Worm (Caenorhabditis elegans) whole organism, L4 larva: Measurements from ENCODE around the gene srxa-12.

Experiments
- D1046.2 ChIP-seq: fragments of 200-800 bp; sonication (Bioruptor generic); IDR thresholded peaks from 2 replicates; pipeline ENCODE4 v1.3.6; 2022; ENCODE audit warnings: missing genetic modification characterization, missing compliant biosample characterization
- R02D3.7 ChIP-seq: fragments of 150-350 bp; sonication (generic microtip); optimal IDR thresholded peaks from 3 replicates; lab custom pipeline; 2014; ENCODE audit warnings: missing biosample characterization, missing genetic modification characterization
- T20F7.1 ChIP-seq: fragments of 200-800 bp; sonication (Bioruptor generic); optimal IDR thresholded peaks from 2 replicates; lab custom pipeline; 2018; ENCODE audit warnings: mild to moderate bottlenecking, missing genetic modification characterization, missing compliant biosample characterization
- Y5F2A.4 ChIP-seq: fragments of 200-800 bp; sonication (Bioruptor generic); optimal IDR thresholded peaks from 2 replicates; lab custom pipeline; 2018; ENCODE audit warnings: mild to moderate bottlenecking, missing genetic modification characterization, missing compliant biosample characterization
- aha-1 ChIP-seq: fragments of 150-350 bp; peaks from one replicate; lab custom pipeline; 2014; ENCODE audit warnings: missing biosample characterization, missing genetic modification characterization
- aly-2 ChIP-seq: sonication (generic microtip); optimal IDR thresholded peaks from 2 replicates; lab custom pipeline; 2018; ENCODE audit warnings: missing biosample characterization, missing genetic modification characterization
- ceh-20 ChIP-seq: fragments of 200-800 bp; sonication (Bioruptor generic); IDR thresholded peaks from 2 replicates; pipeline ENCODE4 v1.3.6; 2022; ENCODE audit warnings: missing genetic modification reagents, missing genetic modification characterization, missing compliant biosample characterization
- ceh-28 ChIP-seq: fragments of 150-350 bp; optimal IDR thresholded peaks from 2 replicates; lab custom pipeline; 2014; ENCODE audit warnings: missing biosample characterization, missing genetic modification reagents, missing genetic modification characterization
- ceh-82 ChIP-seq: sonication (generic microtip); optimal IDR thresholded peaks from 2 replicates; lab custom pipeline; 2017; ENCODE audit warnings: missing biosample characterization, missing genetic modification characterization
- ctbp-1 ChIP-seq: fragments of 200-800 bp; sonication (Bioruptor generic); IDR thresholded peaks from 2 replicates; pipeline ENCODE4 v1.3.6; 2022; ENCODE audit warnings: missing genetic modification reagents, missing genetic modification characterization, missing compliant biosample characterization
- daf-12 ChIP-seq: fragments of 150-350 bp; optimal IDR thresholded peaks from 2 replicates; lab custom pipeline; 2014; ENCODE audit warnings: missing biosample characterization, missing genetic modification reagents, missing genetic modification characterization
- daf-16 ChIP-seq, 3 experiments: sonication (generic microtip); optimal IDR thresholded peaks; 2 replicates each; lab custom pipeline; 2016 to 2017; ENCODE audit warnings: missing genetic modification characterization in 3 of 3, missing genetic modification reagents in 3 of 3, mild to moderate bottlenecking in 2 of 3, missing compliant biosample characterization in 2 of 3, missing biosample characterization in 1 of 3, moderate library complexity in 1 of 3
- daf-8 ChIP-seq: fragments of 200-800 bp; sonication (Bioruptor generic); IDR thresholded peaks from 2 replicates; pipeline ENCODE4 v1.3.6; 2022; ENCODE audit warnings: missing genetic modification characterization, missing compliant biosample characterization
- dmd-9 ChIP-seq: fragments of 200-800 bp; sonication (Bioruptor generic); IDR thresholded peaks from 2 replicates; pipeline ENCODE4 v1.3.6; 2022; ENCODE audit warnings: missing genetic modification reagents, missing genetic modification characterization, missing compliant biosample characterization
- dve-1 ChIP-seq: sonication (generic microtip); optimal IDR thresholded peaks from 2 replicates; lab custom pipeline; 2017; ENCODE audit warnings: antibody characterized with exemption, mild to moderate bottlenecking, missing genetic modification characterization, missing compliant biosample characterization; ENCODE audit not compliant: insufficient read depth
- egl-27 ChIP-seq: sonication (generic microtip); optimal IDR thresholded peaks from 3 replicates; lab custom pipeline; 2017; ENCODE audit warnings: missing biosample characterization, missing genetic modification reagents, missing genetic modification characterization
- egl-43 ChIP-seq: fragments of 200-800 bp; sonication (Bioruptor generic); IDR thresholded peaks from 2 replicates; pipeline ENCODE4 v1.3.6; 2022; ENCODE audit warnings: missing genetic modification reagents, missing genetic modification characterization, missing compliant biosample characterization
- fos-1 ChIP-seq: fragments of 150-350 bp; optimal IDR thresholded peaks from 2 replicates; lab custom pipeline; 2014; ENCODE audit warnings: missing biosample characterization, missing genetic modification characterization
- jun-1 ChIP-seq: fragments of 150-350 bp; optimal IDR thresholded peaks from 2 replicates; lab custom pipeline; 2014; ENCODE audit warnings: missing biosample characterization, missing genetic modification reagents, missing genetic modification characterization
- lin-38 ChIP-seq: fragments of 200-800 bp; sonication (Bioruptor generic); IDR thresholded peaks from 2 replicates; pipeline ENCODE4 v1.3.6; 2022; ENCODE audit warnings: missing genetic modification reagents, missing genetic modification characterization, missing compliant biosample characterization
- mxl-2 ChIP-seq: fragments of 200-800 bp; sonication (Bioruptor generic); conservative IDR thresholded peaks from 2 replicates; pipeline ENCODE4 v1.3.6; 2022; ENCODE audit warnings: missing genetic modification reagents, missing genetic modification characterization, missing compliant biosample characterization
- nhr-102 ChIP-seq: sonication (generic microtip); optimal IDR thresholded peaks from 2 replicates; lab custom pipeline; 2016; ENCODE audit warnings: mild to moderate bottlenecking, missing genetic modification characterization, moderate library complexity, missing compliant biosample characterization
- nhr-11 ChIP-seq: fragments of 150-350 bp; optimal IDR thresholded peaks from 2 replicates; lab custom pipeline; 2014; ENCODE audit warnings: missing biosample characterization, missing genetic modification characterization
- nhr-28 ChIP-seq: fragments of 150-350 bp; optimal IDR thresholded peaks from 2 replicates; lab custom pipeline; 2014; ENCODE audit warnings: missing biosample characterization, missing genetic modification characterization
- nhr-42 ChIP-seq: fragments of 200-800 bp; sonication (Bioruptor generic); IDR thresholded peaks from 2 replicates; pipeline ENCODE4 v1.3.6; 2022; ENCODE audit warnings: missing genetic modification characterization, missing compliant biosample characterization
- nhr-6 ChIP-seq: fragments of 150-350 bp; optimal IDR thresholded peaks from 2 replicates; lab custom pipeline; 2014; ENCODE audit warnings: missing biosample characterization, missing genetic modification characterization
- nhr-77 ChIP-seq: fragments of 150-350 bp; optimal IDR thresholded peaks from 2 replicates; lab custom pipeline; 2014; ENCODE audit warnings: missing biosample characterization, missing genetic modification characterization
- pqm-1 ChIP-seq: sonication (generic microtip); optimal IDR thresholded peaks from 2 replicates; lab custom pipeline; 2017; ENCODE audit warnings: missing biosample characterization, missing genetic modification characterization
- saeg-2 ChIP-seq: fragments of 200-800 bp; sonication (Bioruptor generic); IDR thresholded peaks from 2 replicates; pipeline ENCODE4 v1.3.6; 2022; ENCODE audit warnings: missing genetic modification reagents, missing genetic modification characterization, missing compliant biosample characterization
- skn-1 ChIP-seq: fragments of 150-350 bp; optimal IDR thresholded peaks from 2 replicates; lab custom pipeline; 2014; ENCODE audit warnings: missing biosample characterization, missing genetic modification characterization
- snpc-1.2 ChIP-seq: fragments of 200-800 bp; sonication (Bioruptor generic); IDR thresholded peaks from 2 replicates; pipeline ENCODE4 v1.3.6; 2022; ENCODE audit warnings: missing genetic modification reagents, missing genetic modification characterization, missing compliant biosample characterization
- spr-3 ChIP-seq: fragments of 200-800 bp; sonication (Bioruptor generic); optimal IDR thresholded peaks from 2 replicates; lab custom pipeline; 2018; ENCODE audit warnings: mild to moderate bottlenecking, missing genetic modification characterization, missing compliant biosample characterization
- tag-97 ChIP-seq: fragments of 200-800 bp; sonication (Bioruptor generic); IDR thresholded peaks from 2 replicates; pipeline ENCODE4 v1.3.6; 2022; ENCODE audit warnings: missing genetic modification characterization, missing compliant biosample characterization
- unc-130 ChIP-seq: sonication (generic microtip); optimal IDR thresholded peaks from 2 replicates; lab custom pipeline; 2016; ENCODE audit warnings: missing genetic modification reagents, missing genetic modification characterization, missing compliant biosample characterization
- unc-62 ChIP-seq, 3 experiments: fragments of 150-350 bp in 1 of 3; sonication (generic microtip); optimal IDR thresholded peaks in 2 of 3; peaks in 1 of 3; 1 replicate in 1 of 3; 2 replicates in 2 of 3; lab custom pipeline; 2014 to 2017; ENCODE audit warnings: missing biosample characterization in 3 of 3, missing genetic modification characterization in 3 of 3, missing genetic modification reagents in 3 of 3, missing genotype in 1 of 3
- zfp-2 ChIP-seq: sonication (generic microtip); optimal IDR thresholded peaks from 2 replicates; lab custom pipeline; 2016; ENCODE audit warnings: mild to moderate bottlenecking, missing genetic modification characterization, missing compliant biosample characterization
- zfp-3 ChIP-seq: fragments of 200-800 bp; sonication (Bioruptor generic); conservative IDR thresholded peaks from 2 replicates; pipeline ENCODE4 v1.3.6; 2022; ENCODE audit warnings: missing genetic modification reagents, missing genetic modification characterization, missing compliant biosample characterization

srxa-12 gene

ce11 chrV:13949752-13950151 is 23.3 kb downstream of the srxa-12 start, which contains the start of gene R10D12.7:
Gene R10D12.7 (plus strand): TSS chrV:13950052.
- TF ChIP-seq daf-12 = no peak
- no peak for TF ChIP-seq nhr-11
- no peak for TF ChIP-seq egl-27 (tag; lab: Kevin White, UChicago)
- TF ChIP-seq saeg-2 = no peak
- no peak for TF ChIP-seq pqm-1 (tag; lab: Kevin White, UChicago)
- no peak for TF ChIP-seq mxl-2 (GFP tag; lab: Robert Waterston, UW)
- no peak for TF ChIP-seq unc-130 (GFP tag; lab: Kevin White, UChicago)

DNA sequence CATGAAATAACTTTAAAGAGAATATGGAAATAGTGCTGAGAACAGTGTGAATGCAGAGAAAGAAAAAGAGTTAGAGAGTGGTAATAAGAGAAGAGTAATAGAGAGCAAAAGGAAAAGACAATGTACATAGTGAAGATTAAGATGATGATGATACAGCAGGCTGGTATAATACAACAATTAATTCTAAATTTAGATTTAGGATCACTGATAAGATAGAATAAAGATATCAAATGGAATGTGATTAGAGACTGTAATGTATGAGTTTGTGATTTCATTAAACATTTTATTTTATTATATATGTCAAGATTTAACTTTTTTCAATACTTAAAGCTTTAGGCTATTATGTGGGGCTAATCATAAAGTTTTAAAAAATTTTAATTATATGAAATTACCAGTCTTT is 26.7 kb downstream of the srxa-12 start, which contains the start of gene R10D12.8:
Gene R10D12.8 (minus strand): TSS at position 101 of the 400 bp plus-strand sequence.
- peak; percentile 10 for TF ChIP-seq nhr-28
- TF ChIP-seq zfp-2 (tag; lab: Kevin White, UChicago) = no peak

- TF ChIP-seq lin-38 (no peak), spr-3 (GFP tag; lab: Kevin White, UChicago) (no peak), nhr-28 (peak; percentile 87), pqm-1 (tag; lab: Kevin White, UChicago) (peak; percentile 17), aha-1 (tag; lab: Kevin White, UChicago) (peak; percentile 7)
Observed at ce11 chrV:13954056-13954455, 27.6 kb downstream of the srxa-12 start, which contains the start of gene swt-6. Gene swt-6 (plus strand): TSS chrV:13954356.

DNA sequence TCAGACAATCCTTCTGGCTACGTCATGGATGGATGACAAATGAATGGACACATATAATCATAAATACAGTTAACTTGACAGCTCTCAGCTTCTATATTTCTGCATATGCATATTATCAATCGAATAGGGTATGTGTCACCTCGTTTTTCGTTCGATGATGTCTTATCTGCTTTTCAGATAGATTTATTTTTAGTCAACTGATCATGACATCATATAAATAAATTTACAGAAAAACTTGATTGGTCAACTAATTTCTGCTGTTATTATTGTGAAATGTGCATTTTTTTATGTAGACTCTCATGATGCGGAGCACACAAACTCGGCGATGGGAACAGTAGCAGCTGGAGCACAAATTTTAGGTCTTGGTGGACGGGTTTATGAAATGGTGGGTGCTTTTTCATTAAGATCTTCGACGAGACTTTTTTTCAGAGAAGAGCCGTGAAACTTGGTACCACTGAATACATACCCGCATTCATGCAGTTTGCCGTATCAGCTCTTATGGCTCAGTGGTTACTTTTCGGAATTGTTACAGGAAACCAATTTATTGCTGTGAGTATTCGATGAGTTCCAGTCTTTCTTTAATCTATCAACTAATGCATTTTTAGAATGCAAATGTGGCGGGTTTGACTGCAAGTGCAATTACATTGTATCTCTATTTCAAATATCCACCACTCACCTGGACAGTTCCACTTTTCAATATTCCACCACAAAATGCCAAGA is 29.0 kb downstream of the srxa-12 start:
- TF ChIP-seq T20F7.1 (GFP tag; lab: Kevin White, UChicago) = no peak
- TF ChIP-seq egl-43 (GFP tag; lab: Robert Waterston, UW) = no peak
- TF ChIP-seq daf-16 (GFP tag; optimal IDR thresholded peaks at IDR 0.05; lab: Kevin White, UChicago) = no peak
- peak; percentile 29 for TF ChIP-seq daf-16 (tag; optimal IDR thresholded peaks at IDR 0.05; lab: Kevin White, UChicago)
- TF ChIP-seq ceh-82 (tag; lab: Kevin White, UChicago) = no peak
- TF ChIP-seq unc-62 (GFP tag; optimal IDR thresholded peaks at IDR 0.05 in 1 of 2; lab: Kevin White, UChicago) = peak in 1 of 2 experiments; percentile 91
- TF ChIP-seq unc-62 (tag; optimal IDR thresholded peaks at IDR 0.05; lab: Kevin White, UChicago) = no peak
- TF ChIP-seq dve-1 (tag; lab: Kevin White, UChicago) = peak; percentile 18
- TF ChIP-seq dmd-9 (GFP tag; lab: Robert Waterston, UW) = no peak
- no peak for TF ChIP-seq nhr-42 (GFP tag; lab: Robert Waterston, UW)

DNA sequence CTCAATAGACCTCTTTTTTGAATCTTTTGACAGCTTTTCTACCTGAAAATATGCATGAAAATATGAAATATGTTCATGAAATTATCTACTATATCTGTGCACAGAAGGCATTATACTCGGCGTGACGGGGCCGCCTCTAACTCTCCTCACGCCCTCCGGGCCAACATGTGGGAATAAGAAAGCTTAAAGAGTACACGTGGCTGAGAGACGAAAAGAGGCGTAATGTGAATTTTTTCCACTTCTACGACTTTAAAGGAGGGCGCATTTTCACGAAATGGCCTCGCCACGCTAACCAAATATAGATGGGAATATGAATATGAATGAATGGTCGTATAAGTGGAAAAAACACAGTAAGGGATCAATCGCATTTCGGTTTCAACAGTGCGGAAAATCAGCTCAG is 31.2 kb downstream of the srxa-12 start:
- no peak for TF ChIP-seq R02D3.7
- no peak for TF ChIP-seq dmd-9 (GFP tag; lab: Robert Waterston, UW)
- peak; percentile 91 for TF ChIP-seq aha-1 (tag; lab: Kevin White, UChicago)
- TF ChIP-seq skn-1 (tag; lab: Kevin White, UChicago) = no peak

DNA sequence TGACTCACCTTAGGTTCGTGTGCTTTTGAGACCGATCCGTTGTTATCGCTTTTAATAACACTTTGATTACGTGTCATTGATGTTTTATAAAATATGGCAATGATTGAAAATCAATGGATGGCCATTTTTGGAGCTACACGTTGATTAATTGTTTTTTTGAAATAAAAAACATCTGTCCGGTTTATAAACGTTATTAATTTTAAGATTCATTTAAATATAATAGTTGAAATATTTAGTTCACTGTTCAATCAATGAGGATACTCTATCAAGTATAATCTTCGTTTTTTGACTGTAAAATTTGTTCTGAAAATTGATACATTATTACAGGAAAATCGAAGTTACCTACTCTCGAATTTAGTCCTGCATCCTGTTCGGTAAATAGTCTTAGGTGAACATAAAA is 31.7 kb downstream of the srxa-12 start, which contains the start of gene R10D12.10:
Gene R10D12.10 (minus strand): TSS at position 101 of the 400 bp plus-strand sequence.
- no peak for TF ChIP-seq nhr-77
- no peak for TF ChIP-seq daf-8 (GFP tag; lab: Robert Waterston, UW)
- TF ChIP-seq nhr-102 (tag; lab: Kevin White, UChicago) = no peak
- no peak for TF ChIP-seq ctbp-1 (GFP tag; lab: Robert Waterston, UW)
- no peak for TF ChIP-seq aly-2 (tag; lab: Kevin White, UChicago)
- no peak for TF ChIP-seq nhr-6 (tag; lab: Kevin White, UChicago)
- TF ChIP-seq ceh-28 (tag; lab: Kevin White, UChicago) = no peak
- no peak for TF ChIP-seq unc-62 (GFP tag; optimal IDR thresholded peaks at IDR 0.05 in 1 of 2; lab: Kevin White, UChicago)
- no peak for TF ChIP-seq unc-62 (tag; optimal IDR thresholded peaks at IDR 0.05; lab: Kevin White, UChicago)
- no peak for TF ChIP-seq snpc-1.2
- no peak for TF ChIP-seq zfp-3 (GFP tag; lab: Robert Waterston, UW)
- TF ChIP-seq Y5F2A.4 (GFP tag; lab: Kevin White, UChicago) = no peak
- TF ChIP-seq ceh-20 (GFP tag; lab: Robert Waterston, UW) = no peak
- TF ChIP-seq fos-1 = no peak
- no peak for TF ChIP-seq tag-97 (GFP tag; lab: Robert Waterston, UW)
- TF ChIP-seq ceh-82 (tag; lab: Kevin White, UChicago) = no peak
- no peak for TF ChIP-seq jun-1 (tag; lab: Kevin White, UChicago)
- TF ChIP-seq D1046.2 (GFP tag; lab: Robert Waterston, UW) = no peak
- TF ChIP-seq aha-1 (tag; lab: Kevin White, UChicago) = no peak
